Worm (Caenorhabditis elegans): ENCODE results near the gene spig-7.

spig-7 gene

ce11 chrV:1494469-1494868 lies at the start of gene spig-7:
TSS of gene spig-7 (plus strand) at chrV:1494769.
- TF ChIP-seq ceh-13 (GFP tag; optimal IDR thresholded peaks at IDR 0.05), result no peak
- no peak for TF ChIP-seq tbx-11 (GFP tag; IDR thresholded peaks at IDR 0.05)
- TF ChIP-seq B0310.2 (tag; optimal IDR thresholded peaks at IDR 0.05), result no peak
- TF ChIP-seq ceh-36 (tag; optimal IDR thresholded peaks at IDR 0.05), result no peak
- no peak for TF ChIP-seq hmbx-1 (tag; optimal IDR thresholded peaks at IDR 0.05)
- TF ChIP-seq tbx-37 (GFP tag; conservative IDR thresholded peaks at IDR 0.05), result no peak
- no peak for TF ChIP-seq scrt-1 (GFP tag; IDR thresholded peaks at IDR 0.05)
- TF ChIP-seq hnd-1 (tag; optimal IDR thresholded peaks at IDR 0.05), result no peak
- TF ChIP-seq flt-1 (GFP tag; IDR thresholded peaks at IDR 0.05), result no peak
- TF ChIP-seq hmg-4 (GFP tag; optimal IDR thresholded peaks at IDR 0.05), result no peak
- TF ChIP-seq ets-7 (tag; optimal IDR thresholded peaks at IDR 0.05), result no peak
- no peak for TF ChIP-seq F13C5.2 (tag; optimal IDR thresholded peaks at IDR 0.05)

- TF ChIP-seq tbx-37 (GFP tag; conservative IDR thresholded peaks at IDR 0.05), result no peak
- no peak for TF ChIP-seq tra-4 (tag; optimal IDR thresholded peaks at IDR 0.05)
- TF ChIP-seq ets-7 (tag; optimal IDR thresholded peaks at IDR 0.05), result no peak
Observed at ce11 chrV:1445081-1445480, 49.5 kb upstream of the spig-7 start, which contains the start of gene cnc-5. TSS of gene cnc-5 (plus strand) at chrV:1445381.

DNA sequence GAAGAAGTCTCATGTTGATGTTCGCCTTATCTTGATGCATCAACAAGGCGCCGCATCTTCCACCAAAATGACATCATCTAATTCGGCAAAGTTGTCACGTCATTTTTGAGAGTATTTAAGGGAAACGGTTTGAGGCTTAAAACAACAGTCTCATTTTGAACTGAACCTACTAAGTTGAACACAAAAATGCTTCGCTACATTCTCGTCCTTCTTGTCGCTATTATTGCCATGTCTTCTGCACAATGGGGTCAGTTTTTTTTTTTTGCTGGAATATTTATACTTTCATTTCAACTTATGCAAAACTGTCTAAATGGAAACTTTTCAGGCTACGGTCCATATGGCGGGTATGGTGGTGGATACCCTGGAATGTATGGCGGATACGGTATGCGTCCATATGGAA lies 47.5 kb upstream of the spig-7 start, which contains the start of gene cnc-4:
TSS of gene cnc-4 (plus strand) at position 117 of the 400 bp plus-strand sequence.
- TF ChIP-seq hnd-1 (tag; optimal IDR thresholded peaks at IDR 0.05) (no peak), pes-1 (GFP tag; IDR thresholded peaks at IDR 0.05) (no peak), sea-1 (GFP tag; conservative IDR thresholded peaks at IDR 0.05) (no peak), hmbx-1 (tag; optimal IDR thresholded peaks at IDR 0.05) (no peak), aly-1 (tag; optimal IDR thresholded peaks at IDR 0.05) (no peak), tbx-37 (GFP tag; conservative IDR thresholded peaks at IDR 0.05) (no peak), tbx-11 (GFP tag; IDR thresholded peaks at IDR 0.05) (no peak), ceh-36 (tag; optimal IDR thresholded peaks at IDR 0.05) (no peak), ets-7 (tag; optimal IDR thresholded peaks at IDR 0.05) (no peak), F13C5.2 (tag; optimal IDR thresholded peaks at IDR 0.05) (no peak), flt-1 (GFP tag; IDR thresholded peaks at IDR 0.05) (no peak), ama-1 (optimal IDR thresholded peaks at IDR 0.05) (no peak), ceh-13 (GFP tag; optimal IDR thresholded peaks at IDR 0.05) (no peak), scrt-1 (GFP tag; IDR thresholded peaks at IDR 0.05) (no peak)

DNA sequence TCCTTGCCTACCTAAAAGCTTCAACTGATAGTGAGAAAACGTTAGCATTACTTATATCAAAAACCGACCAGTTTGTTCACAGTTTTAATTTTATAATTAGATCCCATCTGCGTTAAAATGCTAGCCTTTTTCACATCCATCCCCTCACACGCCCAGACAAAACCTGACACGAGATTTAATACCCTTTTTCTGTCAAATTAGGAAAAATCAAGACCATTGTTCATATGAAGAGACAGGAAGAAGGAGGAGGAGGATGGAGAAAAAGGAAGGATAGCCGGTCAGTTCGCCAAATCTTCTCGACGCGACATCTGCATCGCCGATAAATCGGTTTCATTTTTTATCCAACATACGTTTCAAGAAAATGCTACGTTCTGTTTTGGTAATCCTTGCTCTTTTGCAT lies 46.8 kb upstream of the spig-7 start, which contains the start of gene cnc-3:
TSS of gene cnc-3 (plus strand) at position 281 of the 400 bp plus-strand sequence.
- TF ChIP-seq pes-1 (GFP tag; IDR thresholded peaks at IDR 0.05) (no peak), F13C5.2 (tag; optimal IDR thresholded peaks at IDR 0.05) (no peak), tbx-11 (GFP tag; IDR thresholded peaks at IDR 0.05) (no peak), flt-1 (GFP tag; IDR thresholded peaks at IDR 0.05) (no peak), tbx-37 (GFP tag; conservative IDR thresholded peaks at IDR 0.05) (no peak), ets-7 (tag; optimal IDR thresholded peaks at IDR 0.05) (no peak), B0310.2 (tag; optimal IDR thresholded peaks at IDR 0.05) (no peak), tra-4 (tag; optimal IDR thresholded peaks at IDR 0.05) (no peak), aly-1 (tag; optimal IDR thresholded peaks at IDR 0.05) (no peak), hnd-1 (tag; optimal IDR thresholded peaks at IDR 0.05) (no peak), hmbx-1 (tag; optimal IDR thresholded peaks at IDR 0.05) (no peak), ceh-36 (tag; optimal IDR thresholded peaks at IDR 0.05) (no peak), ama-1 (optimal IDR thresholded peaks at IDR 0.05) (no peak), ceh-13 (GFP tag; optimal IDR thresholded peaks at IDR 0.05) (no peak), scrt-1 (GFP tag; IDR thresholded peaks at IDR 0.05) (no peak), hmg-4 (GFP tag; optimal IDR thresholded peaks at IDR 0.05) (no peak), sea-1 (GFP tag; conservative IDR thresholded peaks at IDR 0.05) (no peak)

DNA sequence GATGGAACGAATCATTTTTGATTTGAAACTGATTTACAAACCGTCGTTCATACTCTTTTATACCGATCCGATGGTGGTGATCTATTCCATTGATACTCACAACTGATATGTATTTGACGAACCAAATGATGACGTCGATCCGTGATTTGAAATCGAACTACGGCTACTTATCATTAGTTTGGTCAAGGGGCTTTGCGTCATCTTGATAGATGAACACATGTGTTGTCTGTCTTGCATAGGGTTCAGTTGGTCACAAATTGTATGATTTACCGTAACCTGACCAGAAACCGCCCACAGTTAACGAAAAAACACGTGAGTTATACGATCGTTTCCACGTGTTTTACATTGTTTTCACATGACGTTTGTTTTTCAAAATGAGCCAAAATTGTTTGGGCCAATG lies 44.4 kb upstream of the spig-7 start, which contains the start of gene cnc-2:
TSS of gene cnc-2 (minus strand) at position 24 of the 400 bp plus-strand sequence.
- no peak for TF ChIP-seq F13C5.2 (tag; optimal IDR thresholded peaks at IDR 0.05)
- TF ChIP-seq flt-1 (GFP tag; IDR thresholded peaks at IDR 0.05), result no peak
- TF ChIP-seq tbx-37 (GFP tag; conservative IDR thresholded peaks at IDR 0.05), result no peak
- no peak for TF ChIP-seq ceh-13 (GFP tag; optimal IDR thresholded peaks at IDR 0.05)
- TF ChIP-seq ceh-36 (tag; optimal IDR thresholded peaks at IDR 0.05), result no peak
- TF ChIP-seq hmg-4 (GFP tag; optimal IDR thresholded peaks at IDR 0.05), result no peak
- no peak for TF ChIP-seq hmbx-1 (tag; optimal IDR thresholded peaks at IDR 0.05)
- no peak for TF ChIP-seq ama-1 (optimal IDR thresholded peaks at IDR 0.05)
- TF ChIP-seq sea-1 (GFP tag; conservative IDR thresholded peaks at IDR 0.05), result no peak

- TF ChIP-seq tbx-37 (GFP tag; conservative IDR thresholded peaks at IDR 0.05) (no peak), hmg-4 (GFP tag; optimal IDR thresholded peaks at IDR 0.05) (no peak), ceh-36 (tag; optimal IDR thresholded peaks at IDR 0.05) (no peak), aly-1 (tag; optimal IDR thresholded peaks at IDR 0.05) (no peak), B0310.2 (tag; optimal IDR thresholded peaks at IDR 0.05) (no peak), tbx-11 (GFP tag; IDR thresholded peaks at IDR 0.05) (no peak), ceh-13 (GFP tag; optimal IDR thresholded peaks at IDR 0.05) (no peak), flt-1 (GFP tag; IDR thresholded peaks at IDR 0.05) (no peak), pes-1 (GFP tag; IDR thresholded peaks at IDR 0.05) (no peak), tra-4 (tag; optimal IDR thresholded peaks at IDR 0.05) (no peak), ama-1 (optimal IDR thresholded peaks at IDR 0.05) (no peak)
Observed at ce11 chrV:1451334-1451733, 43.2 kb upstream of the spig-7 start, which contains the start of gene srj-23. TSS of gene srj-23 (plus strand) at chrV:1451634.

ce11 chrV:1454762-1455161 lies 39.8 kb upstream of the spig-7 start, which contains the start of gene chil-14:
TSS of gene chil-14 (plus strand) at chrV:1455062.
- TF ChIP-seq hmbx-1 (tag; optimal IDR thresholded peaks at IDR 0.05), result no peak
- no peak for TF ChIP-seq ets-7 (tag; optimal IDR thresholded peaks at IDR 0.05)
- no peak for TF ChIP-seq ceh-13 (GFP tag; optimal IDR thresholded peaks at IDR 0.05)
- no peak for TF ChIP-seq flt-1 (GFP tag; IDR thresholded peaks at IDR 0.05)
- TF ChIP-seq tbx-11 (GFP tag; IDR thresholded peaks at IDR 0.05), result no peak

ce11 chrV:1455280-1455679 lies 39.3 kb upstream of the spig-7 start:
- TF ChIP-seq ets-7 (tag; optimal IDR thresholded peaks at IDR 0.05) (no peak), tbx-37 (GFP tag; conservative IDR thresholded peaks at IDR 0.05) (no peak), tbx-11 (GFP tag; IDR thresholded peaks at IDR 0.05) (no peak), pes-1 (GFP tag; IDR thresholded peaks at IDR 0.05) (no peak), F13C5.2 (tag; optimal IDR thresholded peaks at IDR 0.05) (no peak), tra-4 (tag; optimal IDR thresholded peaks at IDR 0.05) (no peak), hmg-4 (GFP tag; optimal IDR thresholded peaks at IDR 0.05) (no peak)

Measured in whole organism, early embryonic.